Worm (Caenorhabditis elegans) whole organism, late embryonic: Measurements from ENCODE around the gene T01G6.1.

Experiments
- T23F11.4 ChIP-seq: fragments of 200-800 bp; sonication (Bioruptor generic); optimal IDR thresholded peaks from 2 replicates; lab custom pipeline; 2018; ENCODE audit warnings: mild to moderate bottlenecking, missing genetic modification characterization, missing compliant biosample characterization
- ama-1 ChIP-seq: fragments of 150-350 bp; optimal IDR thresholded peaks from 2 replicates; lab custom pipeline; 2014
- ceh-31 ChIP-seq: sonication (generic microtip); optimal IDR thresholded peaks from 2 replicates; lab custom pipeline; 2016; ENCODE audit warnings: missing genetic modification characterization, missing compliant biosample characterization
- dve-1 ChIP-seq: sonication (generic microtip); optimal IDR thresholded peaks from 2 replicates; lab custom pipeline; 2017; ENCODE audit warnings: antibody characterized with exemption, mild to moderate bottlenecking, missing genetic modification characterization, missing compliant biosample characterization
- fkh-10 ChIP-seq: fragments of 150-350 bp; optimal IDR thresholded peaks from 2 replicates; lab custom pipeline; 2014; ENCODE audit warnings: missing biosample characterization, missing genetic modification reagents, missing genetic modification characterization
- hlh-15 ChIP-seq: sonication (generic microtip); optimal IDR thresholded peaks from 2 replicates; lab custom pipeline; 2016; ENCODE audit warnings: missing genetic modification characterization, missing compliant biosample characterization
- hlh-30 ChIP-seq: sonication (generic microtip); optimal IDR thresholded peaks from 2 replicates; lab custom pipeline; 2017; ENCODE audit warnings: antibody characterized with exemption, missing genetic modification characterization, missing compliant biosample characterization; ENCODE audit not compliant: insufficient read depth
- madf-2 ChIP-seq: sonication (generic microtip); optimal IDR thresholded peaks from 2 replicates; lab custom pipeline; 2017; ENCODE audit warnings: missing genetic modification characterization, missing compliant biosample characterization
- nfya-1 ChIP-seq: sonication (generic microtip); optimal IDR thresholded peaks from 2 replicates; lab custom pipeline; 2017; ENCODE audit warnings: missing genetic modification characterization, mild to moderate bottlenecking, missing compliant biosample characterization, antibody characterized with exemption, moderate library complexity
- nhr-11 ChIP-seq: fragments of 150-350 bp; optimal IDR thresholded peaks from 2 replicates; lab custom pipeline; 2014; ENCODE audit warnings: missing biosample characterization, missing genetic modification characterization
- pag-3 ChIP-seq: sonication (generic microtip); optimal IDR thresholded peaks from 2 replicates; lab custom pipeline; 2016; ENCODE audit warnings: missing compliant biosample characterization, missing genetic modification characterization, borderline replicate concordance
- pat-9 ChIP-seq: fragments of 200-800 bp; sonication (Bioruptor generic); optimal IDR thresholded peaks from 2 replicates; lab custom pipeline; 2018; ENCODE audit warnings: mild to moderate bottlenecking, missing genetic modification characterization, moderate library complexity, missing compliant biosample characterization
- tbx-2 ChIP-seq: sonication (generic microtip); optimal IDR thresholded peaks from 2 replicates; lab custom pipeline; 2016; ENCODE audit warnings: missing genetic modification characterization, missing compliant biosample characterization

DNA sequence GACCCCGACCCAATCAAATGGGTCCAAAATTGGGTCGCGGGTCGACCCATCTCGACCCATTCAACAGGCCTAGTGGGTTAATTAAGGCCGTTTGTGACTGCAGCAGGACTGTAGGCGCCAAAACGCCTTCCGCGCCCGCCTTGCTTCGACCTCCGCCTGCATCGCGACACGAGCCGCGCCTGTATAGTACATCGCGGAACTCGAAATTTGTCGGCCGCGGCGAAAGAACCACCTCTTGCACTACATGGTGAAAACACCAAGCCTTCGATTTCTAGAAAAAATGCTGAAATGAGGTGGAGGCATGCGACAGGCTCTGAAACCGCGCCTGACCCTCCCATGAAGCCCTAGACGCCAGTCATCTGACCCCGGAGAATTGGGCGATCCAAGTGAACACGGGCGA, 9.5 kb upstream of the T01G6.1 start:
- no peak for TF ChIP-seq ceh-31 (tag; lab: Kevin White, UChicago)
- no peak for TF ChIP-seq nfya-1 (tag; lab: Kevin White, UChicago)
- TF ChIP-seq pat-9 (tag; lab: Kevin White, UChicago) = no peak
- no peak for TF ChIP-seq pag-3 (tag; lab: Kevin White, UChicago)
- TF ChIP-seq ama-1 (lab: Kevin White, UChicago) = no peak
- no peak for TF ChIP-seq dve-1 (tag; lab: Kevin White, UChicago)
- no peak for TF ChIP-seq madf-2 (tag; lab: Kevin White, UChicago)
- TF ChIP-seq fkh-10 = no peak
- TF ChIP-seq tbx-2 = no peak
- TF ChIP-seq hlh-15 (tag; lab: Kevin White, UChicago) = no peak
- no peak for TF ChIP-seq hlh-30 (tag; lab: Kevin White, UChicago)
- TF ChIP-seq nhr-11 (tag; lab: Kevin White, UChicago) = no peak
- no peak for TF ChIP-seq T23F11.4 (GFP tag; lab: Kevin White, UChicago)
